Worm (Caenorhabditis elegans) whole organism, young adult: ENCODE data around the gene ador-1.

ENCODE experiments used
- T07F8.4 ChIP-seq: sonication (generic microtip); optimal IDR thresholded peaks from 2 replicates; lab custom pipeline; 2016; ENCODE audit warnings: mild to moderate bottlenecking, missing genetic modification characterization, moderate library complexity, missing compliant biosample characterization
- ama-1 ChIP-seq, 3 experiments: fragments of 150-350 bp in 1 of 3; sonication (generic microtip) in 2 of 3; optimal IDR thresholded peaks; 2 replicates each; lab custom pipeline; 2014 to 2018; ENCODE audit warnings: missing biosample characterization in 2 of 3, missing genetic modification characterization in 2 of 3, missing genetic modification reagents in 2 of 3
- bed-2 ChIP-seq: fragments of 200-800 bp; sonication (Bioruptor generic); IDR thresholded peaks from 2 replicates; pipeline ENCODE4 v1.3.6; 2022; ENCODE audit warnings: missing genetic modification reagents, missing genetic modification characterization, missing compliant biosample characterization
- dpl-1 ChIP-seq: fragments of 150-350 bp; optimal IDR thresholded peaks from 2 replicates; lab custom pipeline; 2014; ENCODE audit warnings: missing biosample characterization, missing genetic modification reagents, missing genetic modification characterization
- efl-1 ChIP-seq: fragments of 150-350 bp; optimal IDR thresholded peaks from 2 replicates; lab custom pipeline; 2014; ENCODE audit warnings: missing biosample characterization, missing genetic modification reagents, missing genetic modification characterization
- hmg-1.2 ChIP-seq: fragments of 200-800 bp; sonication (Bioruptor generic); IDR thresholded peaks from 2 replicates; pipeline ENCODE4 v1.3.6; 2022; ENCODE audit warnings: missing genetic modification reagents, missing genetic modification characterization, missing compliant biosample characterization
- hmg-20 ChIP-seq: fragments of 200-800 bp; sonication (Bioruptor generic); IDR thresholded peaks from 2 replicates; pipeline ENCODE4 v1.3.6; 2022; ENCODE audit warnings: missing genetic modification reagents, missing genetic modification characterization, missing compliant biosample characterization
- lin-40 ChIP-seq: sonication (generic microtip); optimal IDR thresholded peaks from 2 replicates; lab custom pipeline; 2016; ENCODE audit warnings: missing genetic modification characterization, mild to moderate bottlenecking, missing compliant biosample characterization, missing genotype, missing genetic modification reagents
- madf-6 ChIP-seq: fragments of 200-800 bp; sonication (Bioruptor generic); IDR thresholded peaks from 2 replicates; pipeline ENCODE4 v1.3.6; 2022; ENCODE audit warnings: missing genetic modification reagents, missing genetic modification characterization, missing compliant biosample characterization
- nfya-1 ChIP-seq: sonication (generic microtip); optimal IDR thresholded peaks from 2 replicates; lab custom pipeline; 2017; ENCODE audit warnings: antibody characterized with exemption, missing compliant biosample characterization, missing genetic modification characterization, borderline replicate concordance; ENCODE audit not compliant: insufficient read depth
- nhr-120 ChIP-seq: fragments of 200-800 bp; sonication (Bioruptor generic); IDR thresholded peaks from 2 replicates; pipeline ENCODE4 v1.3.6; 2022; ENCODE audit warnings: missing genetic modification characterization, missing compliant biosample characterization
- tbp1 ChIP-seq: fragments of 200-800 bp; sonication (Bioruptor generic); optimal IDR thresholded peaks from 2 replicates; lab custom pipeline; 2018; ENCODE audit warnings: mild to moderate bottlenecking, missing genetic modification characterization, missing compliant biosample characterization
- ztf-28 ChIP-seq: fragments of 200-800 bp; sonication (Bioruptor generic); IDR thresholded peaks from 2 replicates; pipeline ENCODE4 v1.3.6; 2022; ENCODE audit warnings: missing genetic modification reagents, missing genetic modification characterization, missing compliant biosample characterization

DNA sequence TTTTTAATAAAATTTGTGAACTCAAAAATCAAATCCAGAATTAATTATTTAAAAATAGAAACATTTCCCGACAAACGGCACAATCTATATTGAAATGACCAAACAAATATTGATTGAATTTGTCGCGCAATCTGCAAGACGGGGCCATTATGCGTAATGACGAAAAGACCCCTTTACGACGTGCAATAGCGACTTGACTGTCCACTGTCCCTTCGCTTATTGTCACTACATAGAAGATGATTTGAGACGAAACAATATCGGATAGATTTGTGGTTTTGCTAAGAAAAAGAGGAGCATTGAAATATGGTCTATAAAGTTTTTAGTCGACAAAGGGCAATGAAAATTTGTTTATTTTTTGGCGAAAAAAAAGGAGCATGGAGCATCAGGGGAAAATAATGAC is 48.3 kb upstream of the ador-1 start:
- TF ChIP-seq tbp1 (GFP tag; lab: Kevin White, UChicago) (no peak), bed-2 (GFP tag; lab: Robert Waterston, UW) (no peak), hmg-1.2 (GFP tag; lab: Robert Waterston, UW) (no peak), nfya-1 (tag; lab: Kevin White, UChicago) (no peak), ama-1 (optimal IDR thresholded peaks at IDR 0.05; lab: Kevin White, UChicago) (no peak), ama-1 (GFP tag; optimal IDR thresholded peaks at IDR 0.05; lab: Kevin White, UChicago) (no peak), madf-6 (no peak), nhr-120 (GFP tag; lab: Robert Waterston, UW) (no peak), ztf-28 (GFP tag; lab: Robert Waterston, UW) (no peak), efl-1 (GFP tag; lab: Kevin White, UChicago) (no peak), hmg-20 (no peak), dpl-1 (GFP tag; lab: Kevin White, UChicago) (no peak), lin-40 (no peak), T07F8.4 (tag; lab: Kevin White, UChicago) (no peak)
